Worm (Caenorhabditis elegans): ENCODE results near the gene pph-2.

- TF ChIP-seq flt-1 (GFP tag; IDR thresholded peaks at IDR 0.05) (no peak), tra-4 (tag; optimal IDR thresholded peaks at IDR 0.05) (no peak), hmg-4 (GFP tag; optimal IDR thresholded peaks at IDR 0.05) (no peak), ama-1 (optimal IDR thresholded peaks at IDR 0.05) (no peak), hmbx-1 (tag; optimal IDR thresholded peaks at IDR 0.05) (no peak)
Measured at ce11 chrIV:11902832-11903231, 25.3 kb upstream of the pph-2 start.
